Fruit fly (Drosophila melanogaster) whole organism, prepupa: ENCODE measurements around the gene senju.

Experiments
- CG15336 ChIP-seq: fragments of 200-800 bp; sonication (Bioruptor generic); IDR thresholded peaks from 2 replicates; pipeline ENCODE4 v1.3.6; 2022; ENCODE audit warnings: missing biosample characterization, missing genetic modification characterization
- achi ChIP-seq: fragments of 200-800 bp; sonication (Bioruptor generic); optimal IDR thresholded peaks from 3 replicates; lab custom pipeline; 2016; ENCODE audit warnings: missing biosample characterization, missing genetic modification characterization
- esn ChIP-seq: fragments of 200-800 bp; sonication (Bioruptor generic); optimal IDR thresholded peaks from 2 replicates; lab custom pipeline; 2016; ENCODE audit warnings: missing biosample characterization, mild to moderate bottlenecking, missing genetic modification characterization, moderate library complexity

- TF ChIP-seq CG15336 (GFP tag; lab: Robert Waterston, UW) (no peak), esn (no peak), achi (no peak)
These were observed 47.9 kb downstream of the senju start, which contains the start of gene Msp300 for dm6 chr2L:5100577-5100976.
